Worm (Caenorhabditis elegans): ENCODE data around the gene srbc-1.

The srbc-1 gene

DNA sequence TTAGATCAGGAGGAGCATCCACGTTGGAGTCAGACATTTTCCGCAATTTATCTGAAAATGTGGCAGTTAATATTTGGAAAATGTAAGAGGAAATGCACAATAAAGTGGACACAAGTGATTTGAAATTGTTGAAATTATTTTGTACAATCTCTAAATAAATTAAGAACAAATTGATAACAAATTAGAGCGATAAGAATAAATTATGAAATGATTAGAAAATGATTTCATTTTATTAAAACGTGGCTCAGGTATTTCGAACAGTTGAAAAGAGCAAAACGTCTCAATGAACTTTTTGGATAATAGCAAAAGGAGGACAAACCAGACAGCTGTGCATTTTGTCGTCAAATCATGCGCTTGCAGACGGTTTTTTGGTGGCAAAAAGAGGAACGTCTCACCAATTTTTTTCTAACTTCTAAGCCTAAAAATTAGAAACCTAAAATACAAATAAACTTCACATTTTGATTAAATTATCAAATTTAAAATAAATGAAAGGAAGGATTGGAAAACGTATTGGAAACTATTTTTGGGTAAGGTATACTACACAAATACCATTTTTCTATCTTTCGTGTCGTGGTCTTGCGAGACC is 44.7 kb upstream of the srbc-1 start, which contains the start of gene fbxa-65:
Gene fbxa-65 (minus strand): TSS at position 51 of the 586 bp plus-strand sequence.
- no peak for TF ChIP-seq tbx-8 (GFP tag; optimal IDR thresholded peaks at IDR 0.05)
- no peak for TF ChIP-seq nhr-28 (tag; optimal IDR thresholded peaks at IDR 0.05)
- no peak for TF ChIP-seq nhr-237 (tag; optimal IDR thresholded peaks at IDR 0.05)
- TF ChIP-seq ceh-39 (tag; optimal IDR thresholded peaks at IDR 0.05): no peak
- TF ChIP-seq hlh-1 (tag; optimal IDR thresholded peaks at IDR 0.05): no peak
- no peak for TF ChIP-seq mab-5 (tag; optimal IDR thresholded peaks at IDR 0.05)
- TF ChIP-seq elt-3 (tag; optimal IDR thresholded peaks at IDR 0.05): no peak
- TF ChIP-seq sem-2 (GFP tag; optimal IDR thresholded peaks at IDR 0.05): no peak
- no peak for TF ChIP-seq M03D4.4 (tag; optimal IDR thresholded peaks at IDR 0.05)
- no peak for TF ChIP-seq blmp-1 (tag; optimal IDR thresholded peaks at IDR 0.05)
- no peak for TF ChIP-seq nhr-12 (tag; optimal IDR thresholded peaks at IDR 0.05)
- no peak for TF ChIP-seq zip-8 (tag; optimal IDR thresholded peaks at IDR 0.05)
- no peak for TF ChIP-seq sptf-1 (tag; optimal IDR thresholded peaks at IDR 0.05)
- no peak for TF ChIP-seq ham-2 (GFP tag; optimal IDR thresholded peaks at IDR 0.05)
- no peak for TF ChIP-seq mls-2 (tag; optimal IDR thresholded peaks at IDR 0.05)
- TF ChIP-seq unc-62 (GFP tag; optimal IDR thresholded peaks at IDR 0.05): no peak

DNA sequence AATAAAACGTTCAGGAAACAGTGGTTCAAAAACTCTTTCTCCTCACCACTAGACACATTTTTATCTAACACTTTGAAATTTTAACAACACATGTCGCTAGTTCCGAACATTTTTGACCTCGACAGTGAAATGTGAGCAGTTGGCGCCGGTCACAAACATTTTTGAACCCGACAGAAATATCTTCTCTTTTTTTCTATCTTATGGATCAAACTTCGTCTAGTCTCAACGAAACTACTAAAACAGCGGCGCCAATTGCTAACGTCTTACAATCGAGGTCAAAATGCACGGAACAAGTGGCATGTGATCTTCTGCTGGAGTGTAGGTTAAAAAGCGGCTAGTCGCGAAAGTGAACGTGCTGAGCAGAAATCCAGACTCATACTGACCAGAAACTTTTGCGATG is 42.2 kb upstream of the srbc-1 start:
- TF ChIP-seq nhr-28 (tag; optimal IDR thresholded peaks at IDR 0.05) (no peak), lin-13 (tag; optimal IDR thresholded peaks at IDR 0.05) (no peak), elt-3 (tag; optimal IDR thresholded peaks at IDR 0.05) (no peak), tbx-8 (GFP tag; optimal IDR thresholded peaks at IDR 0.05) (no peak), nhr-76 (tag; optimal IDR thresholded peaks at IDR 0.05) (no peak), bed-3 (GFP tag; optimal IDR thresholded peaks at IDR 0.05) (no peak), unc-39 (tag; optimal IDR thresholded peaks at IDR 0.05) (no peak), drap-1 (GFP tag; optimal IDR thresholded peaks at IDR 0.05) (no peak), ceh-43 (GFP tag; optimal IDR thresholded peaks at IDR 0.05) (no peak), elt-1 (tag; optimal IDR thresholded peaks at IDR 0.05; ENCODE audit: borderline replicate concordance, insufficient read depth) (no peak), unc-120 (tag; optimal IDR thresholded peaks at IDR 0.05; ENCODE audit: poor library complexity, severe bottlenecking) (no peak), nhr-2 (tag; optimal IDR thresholded peaks at IDR 0.05) (no peak), ztf-11 (tag; optimal IDR thresholded peaks at IDR 0.05) (no peak)

DNA sequence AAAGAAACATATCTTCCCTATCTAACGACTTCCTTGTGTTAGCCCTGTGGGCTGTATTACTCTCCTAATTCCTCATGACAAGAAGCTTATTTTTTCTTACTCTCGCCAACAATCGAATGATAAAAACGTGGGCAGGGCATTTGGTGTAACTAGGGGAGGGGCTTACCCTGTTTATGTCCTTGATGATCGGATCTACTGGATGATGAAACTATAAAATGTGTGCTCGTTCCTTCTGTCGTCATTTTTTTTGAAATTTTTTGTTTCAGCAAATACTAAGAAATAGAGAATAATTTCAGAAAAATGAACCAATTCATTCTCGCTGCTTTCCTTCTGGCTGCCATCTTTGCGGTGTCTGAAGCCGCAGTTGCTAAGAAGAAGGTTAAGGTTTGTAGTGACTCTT is 40.7 kb upstream of the srbc-1 start, which contains the start of gene C17B7.3:
Gene C17B7.3 (plus strand): TSS at position 301 of the 400 bp plus-strand sequence.
- TF ChIP-seq elt-3 (tag; optimal IDR thresholded peaks at IDR 0.05) (no peak), zip-8 (tag; optimal IDR thresholded peaks at IDR 0.05) (no peak), ceh-39 (tag; optimal IDR thresholded peaks at IDR 0.05) (no peak), cnd-1 (tag; optimal IDR thresholded peaks at IDR 0.05) (no peak), mab-5 (tag; optimal IDR thresholded peaks at IDR 0.05) (no peak), nhr-76 (tag; optimal IDR thresholded peaks at IDR 0.05) (no peak), sem-2 (GFP tag; optimal IDR thresholded peaks at IDR 0.05) (no peak), bed-3 (GFP tag; optimal IDR thresholded peaks at IDR 0.05) (no peak), nhr-28 (tag; optimal IDR thresholded peaks at IDR 0.05) (no peak), drap-1 (GFP tag; optimal IDR thresholded peaks at IDR 0.05) (no peak), nhr-2 (tag; optimal IDR thresholded peaks at IDR 0.05) (no peak), flh-1 (GFP tag; optimal IDR thresholded peaks at IDR 0.05) (no peak)

DNA sequence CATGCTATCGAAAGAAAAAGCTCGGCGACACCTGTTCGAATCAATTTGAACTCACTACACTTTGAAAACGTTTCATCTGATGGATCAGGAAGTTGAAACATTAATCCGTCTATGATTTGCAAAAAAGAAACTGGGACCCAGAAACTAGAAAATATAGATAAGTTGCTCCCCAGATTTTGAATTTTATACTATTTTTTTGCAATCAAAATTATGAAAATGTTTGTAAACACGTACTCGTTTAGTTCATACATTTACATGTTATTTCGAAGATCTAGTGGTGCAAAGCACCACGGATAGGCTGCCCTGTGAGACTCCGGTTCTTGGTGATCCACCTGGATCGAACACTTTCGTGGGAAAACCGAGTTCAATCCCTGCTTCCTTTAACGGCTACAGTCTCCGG is 40.1 kb upstream of the srbc-1 start, which contains the start of gene C17B7.10:
Gene C17B7.10 (minus strand): TSS at position 101 of the 400 bp plus-strand sequence.
- TF ChIP-seq ceh-43 (GFP tag; optimal IDR thresholded peaks at IDR 0.05) (no peak), sptf-1 (tag; optimal IDR thresholded peaks at IDR 0.05) (no peak), lsy-2 (tag; optimal IDR thresholded peaks at IDR 0.05) (no peak), mab-5 (tag; optimal IDR thresholded peaks at IDR 0.05) (no peak), blmp-1 (tag; optimal IDR thresholded peaks at IDR 0.05) (no peak)

DNA sequence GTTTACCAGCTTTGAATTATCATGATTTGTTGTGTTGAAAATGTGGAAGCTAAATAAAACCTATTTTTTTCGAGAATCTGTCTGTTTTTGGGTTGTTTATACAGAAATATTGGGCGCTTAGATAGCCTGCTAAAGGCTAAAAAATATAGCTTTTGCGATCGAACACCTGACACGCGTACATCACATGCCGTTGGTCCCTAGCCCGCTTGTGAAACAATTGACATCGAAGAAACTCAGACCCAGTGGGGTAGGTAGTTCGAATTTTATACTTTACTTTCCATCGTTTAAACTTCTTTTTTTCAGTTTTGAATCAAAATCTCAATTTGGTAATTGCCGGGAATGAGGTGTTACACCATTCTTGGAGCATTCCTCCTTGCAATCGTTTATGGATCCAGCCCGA is 37.2 kb upstream of the srbc-1 start, which contains the start of gene C17B7.4:
Gene C17B7.4 (plus strand): TSS at position 301 of the 400 bp plus-strand sequence.
- TF ChIP-seq ztf-11 (tag; optimal IDR thresholded peaks at IDR 0.05) (no peak), mep-1 (tag; optimal IDR thresholded peaks at IDR 0.05) (no peak)
